Worm (Caenorhabditis elegans) whole organism, young adult: Measurements from ENCODE around the gene Y47D3A.34.

ENCODE experiments used
- B0019.2 ChIP-seq: fragments of 200-800 bp; sonication (Bioruptor generic); conservative IDR thresholded peaks from 2 replicates; pipeline ENCODE4 v1.3.6; 2022; ENCODE audit warnings: missing genetic modification reagents, missing genetic modification characterization, missing compliant biosample characterization
- B0261.1 ChIP-seq: sonication (generic microtip); optimal IDR thresholded peaks from 2 replicates; lab custom pipeline; 2016; ENCODE audit warnings: mild to moderate bottlenecking, missing genetic modification characterization, moderate library complexity, missing compliant biosample characterization
- F10E7.11 ChIP-seq: sonication (generic microtip); optimal IDR thresholded peaks from 2 replicates; lab custom pipeline; 2017; ENCODE audit warnings: mild to moderate bottlenecking, missing genetic modification characterization, moderate library complexity, missing compliant biosample characterization
- F22D6.2 ChIP-seq: sonication (generic microtip); optimal IDR thresholded peaks from 2 replicates; lab custom pipeline; 2016; ENCODE audit warnings: mild to moderate bottlenecking, missing genetic modification characterization, missing compliant biosample characterization
- F23B12.7 ChIP-seq: sonication (generic microtip); optimal IDR thresholded peaks from 2 replicates; lab custom pipeline; 2017; ENCODE audit warnings: missing genetic modification characterization, mild to moderate bottlenecking, missing compliant biosample characterization, antibody characterized with exemption, moderate library complexity; ENCODE audit not compliant: insufficient read depth
- F33H1.4 ChIP-seq: fragments of 200-800 bp; sonication (Bioruptor generic); IDR thresholded peaks from 2 replicates; pipeline ENCODE4 v1.3.6; 2022; ENCODE audit warnings: missing genetic modification reagents, missing genetic modification characterization, missing compliant biosample characterization
- F55B11.4 ChIP-seq: sonication (generic microtip); optimal IDR thresholded peaks from 2 replicates; lab custom pipeline; 2016; ENCODE audit warnings: missing compliant biosample characterization, missing genetic modification characterization, borderline replicate concordance; ENCODE audit not compliant: insufficient read depth
- T26A5.8 ChIP-seq: sonication (generic microtip); optimal IDR thresholded peaks from 2 replicates; lab custom pipeline; 2016; ENCODE audit warnings: missing genetic modification characterization, missing compliant biosample characterization
- Y67H2A.10 ChIP-seq: fragments of 200-800 bp; sonication (Bioruptor generic); conservative IDR thresholded peaks from 2 replicates; pipeline ENCODE4 v1.3.6; 2022; ENCODE audit warnings: missing genetic modification reagents, missing genetic modification characterization, missing compliant biosample characterization
- aptf-2 ChIP-seq: fragments of 200-800 bp; sonication (Bioruptor generic); conservative IDR thresholded peaks from 2 replicates; pipeline ENCODE4 v1.3.6; 2022; ENCODE audit warnings: missing genetic modification reagents, missing genetic modification characterization, missing compliant biosample characterization
- atf-7 ChIP-seq: sonication (generic microtip); optimal IDR thresholded peaks from 2 replicates; lab custom pipeline; 2017; ENCODE audit warnings: mild to moderate bottlenecking, missing genetic modification characterization, missing compliant biosample characterization
- athp-1 ChIP-seq: sonication (generic microtip); optimal IDR thresholded peaks from 2 replicates; lab custom pipeline; 2017; ENCODE audit warnings: mild to moderate bottlenecking, missing genetic modification characterization, missing compliant biosample characterization
- attf-6 ChIP-seq: fragments of 200-800 bp; sonication (Bioruptor generic); IDR thresholded peaks from 2 replicates; pipeline ENCODE4 v1.3.6; 2022; ENCODE audit warnings: missing genetic modification reagents, missing genetic modification characterization, missing compliant biosample characterization
- ceh-100 ChIP-seq: fragments of 200-800 bp; sonication (Bioruptor generic); IDR thresholded peaks from 2 replicates; pipeline ENCODE4 v1.3.6; 2022; ENCODE audit warnings: missing genetic modification reagents, missing genetic modification characterization, missing compliant biosample characterization
- ceh-27 ChIP-seq: fragments of 200-800 bp; sonication (Bioruptor generic); optimal IDR thresholded peaks from 2 replicates; lab custom pipeline; 2018; ENCODE audit warnings: mild to moderate bottlenecking, missing genetic modification characterization, moderate library complexity, missing compliant biosample characterization
- ceh-58 ChIP-seq: fragments of 200-800 bp; sonication (Bioruptor generic); IDR thresholded peaks from 2 replicates; pipeline ENCODE4 v1.3.6; 2022; ENCODE audit warnings: missing genetic modification characterization, missing compliant biosample characterization
- ceh-79 ChIP-seq: sonication (generic microtip); optimal IDR thresholded peaks from 2 replicates; lab custom pipeline; 2017; ENCODE audit warnings: mild to moderate bottlenecking, missing genetic modification characterization, missing compliant biosample characterization
- chd-7 ChIP-seq: sonication (generic microtip); optimal IDR thresholded peaks from 2 replicates; lab custom pipeline; 2016; ENCODE audit warnings: mild to moderate bottlenecking, missing genetic modification characterization, moderate library complexity, missing compliant biosample characterization
- dox-1 ChIP-seq: fragments of 200-800 bp; sonication (Bioruptor generic); IDR thresholded peaks from 2 replicates; pipeline ENCODE4 v1.3.6; 2022; ENCODE audit warnings: missing genetic modification reagents, missing genetic modification characterization, missing compliant biosample characterization
- efl-1 ChIP-seq: fragments of 150-350 bp; optimal IDR thresholded peaks from 2 replicates; lab custom pipeline; 2014; ENCODE audit warnings: missing biosample characterization, missing genetic modification reagents, missing genetic modification characterization
- egl-18 ChIP-seq: fragments of 200-800 bp; sonication (Bioruptor generic); IDR thresholded peaks from 2 replicates; pipeline ENCODE4 v1.3.6; 2022; ENCODE audit warnings: missing genetic modification reagents, missing genetic modification characterization, missing compliant biosample characterization
- egrh-3 ChIP-seq: fragments of 200-800 bp; sonication (Bioruptor generic); IDR thresholded peaks from 2 replicates; pipeline ENCODE4 v1.3.6; 2022; ENCODE audit warnings: missing genetic modification reagents, missing genetic modification characterization, missing compliant biosample characterization
- fkh-3 ChIP-seq: sonication (generic microtip); optimal IDR thresholded peaks from 2 replicates; lab custom pipeline; 2016; ENCODE audit warnings: mild to moderate bottlenecking, missing genetic modification characterization, missing compliant biosample characterization
- gei-17 ChIP-seq: fragments of 200-800 bp; sonication (Bioruptor generic); optimal IDR thresholded peaks from 2 replicates; lab custom pipeline; 2018; ENCODE audit warnings: mild to moderate bottlenecking, missing genetic modification characterization, missing compliant biosample characterization
- hmg-1.2 ChIP-seq: fragments of 200-800 bp; sonication (Bioruptor generic); IDR thresholded peaks from 2 replicates; pipeline ENCODE4 v1.3.6; 2022; ENCODE audit warnings: missing genetic modification reagents, missing genetic modification characterization, missing compliant biosample characterization
- hmg-20 ChIP-seq: fragments of 200-800 bp; sonication (Bioruptor generic); IDR thresholded peaks from 2 replicates; pipeline ENCODE4 v1.3.6; 2022; ENCODE audit warnings: missing genetic modification reagents, missing genetic modification characterization, missing compliant biosample characterization
- lag-1 ChIP-seq: fragments of 200-800 bp; sonication (Bioruptor generic); IDR thresholded peaks from 2 replicates; pipeline ENCODE4 v1.3.6; 2022; ENCODE audit warnings: missing genetic modification reagents, missing genetic modification characterization, missing compliant biosample characterization
- lin-54 ChIP-seq: fragments of 200-800 bp; sonication (Bioruptor generic); optimal IDR thresholded peaks from 2 replicates; lab custom pipeline; 2018; ENCODE audit warnings: mild to moderate bottlenecking, missing genetic modification characterization, missing compliant biosample characterization
- lir-1 ChIP-seq: fragments of 200-800 bp; sonication (Bioruptor generic); conservative IDR thresholded peaks from 2 replicates; pipeline ENCODE4 v1.3.6; 2022; ENCODE audit warnings: missing genetic modification reagents, missing genetic modification characterization, missing compliant biosample characterization
- lsl-1 ChIP-seq: fragments of 200-800 bp; sonication (Bioruptor generic); optimal IDR thresholded peaks from 2 replicates; lab custom pipeline; 2018; ENCODE audit warnings: mild to moderate bottlenecking, missing genetic modification characterization, moderate library complexity, missing compliant biosample characterization
- lsy-27 ChIP-seq: sonication (generic microtip); optimal IDR thresholded peaks from 2 replicates; lab custom pipeline; 2017; ENCODE audit warnings: missing genetic modification characterization, mild to moderate bottlenecking, missing compliant biosample characterization, antibody characterized with exemption, missing genotype, borderline replicate concordance; ENCODE audit not compliant: insufficient read depth
- madf-6 ChIP-seq: fragments of 200-800 bp; sonication (Bioruptor generic); IDR thresholded peaks from 2 replicates; pipeline ENCODE4 v1.3.6; 2022; ENCODE audit warnings: missing genetic modification reagents, missing genetic modification characterization, missing compliant biosample characterization
- mel-28 ChIP-seq: sonication (generic microtip); optimal IDR thresholded peaks from 2 replicates; lab custom pipeline; 2016; ENCODE audit warnings: borderline replicate concordance, mild to moderate bottlenecking, missing genetic modification characterization, missing compliant biosample characterization
- nhr-179 ChIP-seq: sonication (generic microtip); optimal IDR thresholded peaks from 2 replicates; lab custom pipeline; 2016; ENCODE audit warnings: mild to moderate bottlenecking, missing genetic modification characterization, missing compliant biosample characterization
- nhr-80 ChIP-seq: sonication (generic microtip); optimal IDR thresholded peaks from 2 replicates; lab custom pipeline; 2016; ENCODE audit warnings: missing genetic modification characterization, missing compliant biosample characterization
- nhr-90 ChIP-seq: sonication (generic microtip); optimal IDR thresholded peaks from 2 replicates; lab custom pipeline; 2016; ENCODE audit warnings: missing genotype, mild to moderate bottlenecking, missing genetic modification characterization, missing compliant biosample characterization
- rcor-1 ChIP-seq: fragments of 200-800 bp; sonication (Bioruptor generic); IDR thresholded peaks from 2 replicates; pipeline ENCODE4 v1.3.6; 2022; ENCODE audit warnings: missing genetic modification reagents, missing genetic modification characterization, missing compliant biosample characterization
- rec-8 ChIP-seq, 2 experiments: sonication (generic microtip); optimal IDR thresholded peaks; 2 replicates each; lab custom pipeline; 2016; ENCODE audit warnings: mild to moderate bottlenecking in 2 of 2, missing genetic modification characterization in 2 of 2, missing genetic modification reagents in 2 of 2, missing genotype in 2 of 2, missing biosample characterization in 1 of 2, missing compliant biosample characterization in 1 of 2, moderate library complexity in 1 of 2
- sea-2 ChIP-seq: fragments of 200-800 bp; sonication (Bioruptor generic); IDR thresholded peaks from 2 replicates; pipeline ENCODE4 v1.3.6; 2022; ENCODE audit warnings: missing genetic modification characterization, missing compliant biosample characterization
- snpc-3.4 ChIP-seq: sonication (generic microtip); optimal IDR thresholded peaks from 2 replicates; lab custom pipeline; 2017; ENCODE audit warnings: missing genetic modification characterization, mild to moderate bottlenecking, missing compliant biosample characterization, antibody characterized with exemption, moderate library complexity, missing genotype, missing genetic modification reagents
- snpc-4 ChIP-seq, 5 experiments: fragments of 150-350 bp in 1 of 5; sonication (generic microtip) in 4 of 5; optimal IDR thresholded peaks; 2 replicates each; lab custom pipeline; 2014 to 2018; ENCODE audit warnings: missing genetic modification characterization in 5 of 5, missing biosample characterization in 3 of 5, antibody characterized with exemption in 2 of 5, mild to moderate bottlenecking in 2 of 5, missing compliant biosample characterization in 2 of 5, missing genotype in 2 of 5, moderate library complexity in 2 of 5, missing genetic modification reagents in 1 of 5
- tlf-1 ChIP-seq: fragments of 200-800 bp; sonication (Bioruptor generic); optimal IDR thresholded peaks from 2 replicates; lab custom pipeline; 2018; ENCODE audit warnings: mild to moderate bottlenecking, missing genetic modification characterization, missing compliant biosample characterization
- unc-130 ChIP-seq: sonication (generic microtip); optimal IDR thresholded peaks from 2 replicates; lab custom pipeline; 2016; ENCODE audit warnings: missing genetic modification reagents, missing genetic modification characterization, missing compliant biosample characterization
- unc-62 ChIP-seq: fragments of 150-350 bp; optimal IDR thresholded peaks from 2 replicates; lab custom pipeline; 2014; ENCODE audit warnings: missing biosample characterization, missing genetic modification reagents, missing genetic modification characterization
- xnd-1 ChIP-seq: sonication (generic microtip); optimal IDR thresholded peaks from 2 replicates; lab custom pipeline; 2016; ENCODE audit warnings: missing genotype, missing genetic modification reagents, missing genetic modification characterization, missing compliant biosample characterization
- ztf-18 ChIP-seq: sonication (generic microtip); optimal IDR thresholded peaks from 2 replicates; lab custom pipeline; 2016; ENCODE audit warnings: missing genotype, mild to moderate bottlenecking, missing genetic modification characterization, missing compliant biosample characterization
- ztf-25 ChIP-seq: fragments of 200-800 bp; sonication (Bioruptor generic); IDR thresholded peaks from 2 replicates; pipeline ENCODE4 v1.3.6; 2022; ENCODE audit warnings: missing genetic modification reagents, missing genetic modification characterization, missing compliant biosample characterization
- ztf-26 ChIP-seq: sonication (generic microtip); optimal IDR thresholded peaks from 2 replicates; lab custom pipeline; 2017; ENCODE audit warnings: missing genetic modification characterization, missing compliant biosample characterization
- ztf-3 ChIP-seq: fragments of 200-800 bp; sonication (Bioruptor generic); optimal IDR thresholded peaks from 2 replicates; lab custom pipeline; 2018; ENCODE audit warnings: mild to moderate bottlenecking, missing genetic modification characterization, missing compliant biosample characterization

Gene Y47D3A.34

DNA sequence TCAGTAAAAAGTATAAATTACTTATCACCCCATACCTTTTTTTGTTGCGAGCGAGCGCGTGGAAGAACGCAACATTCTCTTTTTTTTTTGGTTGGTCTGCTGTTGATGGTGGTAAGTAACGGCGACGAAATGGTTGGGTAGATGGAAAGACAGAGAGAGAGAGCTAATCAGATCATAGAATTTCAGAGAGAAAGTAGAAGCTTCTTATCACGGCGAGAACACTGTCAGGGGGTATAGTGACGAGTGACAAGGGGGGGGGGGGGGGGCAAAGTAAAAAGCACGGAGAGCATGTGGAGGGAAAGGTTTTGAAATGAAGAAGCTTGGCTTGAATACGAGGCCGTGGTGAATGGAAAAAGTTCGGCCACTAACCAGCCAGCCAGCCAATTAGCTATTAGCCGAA is 37.3 kb downstream of the Y47D3A.34 start (continued):
- TF ChIP-seq F10E7.11 (tag; lab: Kevin White, UChicago) = no peak
- TF ChIP-seq nhr-179 (tag; lab: Kevin White, UChicago) = no peak
- no peak for TF ChIP-seq nhr-90 (tag; lab: Kevin White, UChicago)
- no peak for TF ChIP-seq ceh-100 (GFP tag; lab: Robert Waterston, UW)
- no peak for TF ChIP-seq ztf-25
- no peak for TF ChIP-seq ceh-79
- peak; percentile 81 for TF ChIP-seq egrh-3 (GFP tag; lab: Robert Waterston, UW)
- no peak for TF ChIP-seq hmg-20 (GFP tag; lab: Robert Waterston, UW)
- no peak for TF ChIP-seq efl-1 (GFP tag; lab: Kevin White, UChicago)
- no peak for TF ChIP-seq chd-7 (tag; lab: Kevin White, UChicago)
- TF ChIP-seq dox-1 (GFP tag; lab: Robert Waterston, UW) = 0 out of 2 replicates have a peak, but pooled peaks have one; percentile 36
- no peak for TF ChIP-seq madf-6 (GFP tag; lab: Robert Waterston, UW)
- no peak for TF ChIP-seq snpc-3.4 (tag; lab: Kevin White, UChicago)
- TF ChIP-seq B0261.1 = no peak
- TF ChIP-seq F23B12.7 = no peak
- no peak for TF ChIP-seq sea-2 (GFP tag; lab: Robert Waterston, UW)
- TF ChIP-seq xnd-1 (tag; lab: Kevin White, UChicago) = no peak
- no peak for TF ChIP-seq lsy-27 (tag; lab: Kevin White, UChicago)
- TF ChIP-seq F55B11.4 (tag; lab: Kevin White, UChicago) = no peak
- no peak for TF ChIP-seq fkh-3 (tag; lab: Kevin White, UChicago)
- TF ChIP-seq athp-1 = no peak
- no peak for TF ChIP-seq ceh-27 (GFP tag; lab: Kevin White, UChicago)
- TF ChIP-seq mel-28 = no peak
- TF ChIP-seq snpc-4 (GFP tag; optimal IDR thresholded peaks at IDR 0.05; lab: Kevin White, UChicago) = no peak
- TF ChIP-seq snpc-4 (tag; optimal IDR thresholded peaks at IDR 0.05; lab: Kevin White, UChicago) = no peak
- TF ChIP-seq lir-1 (GFP tag; lab: Robert Waterston, UW) = no peak
- peak; percentile 66 for TF ChIP-seq atf-7
- peak; percentile 86 for TF ChIP-seq nhr-80
- peak; percentile 21; the same call in 1 of the 2 replicates for TF ChIP-seq hmg-1.2 (GFP tag; lab: Robert Waterston, UW)
- TF ChIP-seq rec-8 (tag; optimal IDR thresholded peaks at IDR 0.05; lab: Kevin White, UChicago) = no peak
- no peak for TF ChIP-seq F22D6.2 (tag; lab: Kevin White, UChicago)
- no peak for TF ChIP-seq unc-130 (GFP tag; lab: Kevin White, UChicago)
- TF ChIP-seq T26A5.8 (tag; lab: Kevin White, UChicago) = no peak
- TF ChIP-seq gei-17 (GFP tag; lab: Kevin White, UChicago) = no peak
- TF ChIP-seq aptf-2 (GFP tag; lab: Robert Waterston, UW) = no peak
- TF ChIP-seq attf-6 (GFP tag; lab: Robert Waterston, UW) = no peak
- TF ChIP-seq rcor-1 (GFP tag; lab: Robert Waterston, UW) = no peak
- TF ChIP-seq lsl-1 (GFP tag; lab: Kevin White, UChicago) = no peak
- TF ChIP-seq ztf-3 (GFP tag; lab: Kevin White, UChicago) = no peak
- TF ChIP-seq unc-62 (GFP tag; lab: Kevin White, UChicago) = no peak
- TF ChIP-seq ztf-26 = no peak
- no peak for TF ChIP-seq tlf-1 (GFP tag; lab: Kevin White, UChicago)
- peak; percentile 14 for TF ChIP-seq lin-54 (GFP tag; lab: Kevin White, UChicago)
- no peak for TF ChIP-seq ceh-58
- TF ChIP-seq ztf-18 = no peak
- no peak for TF ChIP-seq lag-1 (GFP tag; lab: Robert Waterston, UW)
- no peak for TF ChIP-seq B0019.2
- TF ChIP-seq F33H1.4 (GFP tag; lab: Robert Waterston, UW) = no peak
- no peak for TF ChIP-seq Y67H2A.10 (GFP tag; lab: Robert Waterston, UW)
- TF ChIP-seq egl-18 (GFP tag; lab: Robert Waterston, UW) = no peak
